Worm (Caenorhabditis elegans) whole organism, dauer: ENCODE data around the gene mbl-1.

ENCODE experiments used
- unc-62 ChIP-seq: sonication (generic microtip); optimal IDR thresholded peaks from 2 replicates; lab custom pipeline; 2017; ENCODE audit warnings: missing biosample characterization, missing genetic modification reagents, missing genetic modification characterization

The mbl-1 gene

ce11 chrX:16976043-16976442, 2.4 kb upstream of the mbl-1 start, which contains the start of gene F52G3.5:
Gene F52G3.5 (minus strand): TSS chrX:16976143.
- TF ChIP-seq unc-62 (GFP tag; lab: Kevin White, UChicago), result no peak

ce11 chrX:16988367-16988766, 10.0 kb downstream of the mbl-1 start:
- no peak for TF ChIP-seq unc-62 (GFP tag; lab: Kevin White, UChicago)

- TF ChIP-seq unc-62 (GFP tag; lab: Kevin White, UChicago), result no peak
These were observed 13.0 kb downstream of the mbl-1 start for ce11 chrX:16991437-16991836.

- TF ChIP-seq unc-62 (GFP tag; lab: Kevin White, UChicago), result no peak
These were observed 15.1 kb downstream of the mbl-1 start for ce11 chrX:16993524-16993923.

ce11 chrX:16994417-16994816, 16.0 kb downstream of the mbl-1 start:
- TF ChIP-seq unc-62 (GFP tag; lab: Kevin White, UChicago), result no peak

ce11 chrX:16995149-16995885, 16.9 kb downstream of the mbl-1 start:
- TF ChIP-seq unc-62 (GFP tag; lab: Kevin White, UChicago), result no peak

ce11 chrX:16995886-16996283, 17.5 kb downstream of the mbl-1 start:
- TF ChIP-seq unc-62 (GFP tag; lab: Kevin White, UChicago), result no peak

- no peak for TF ChIP-seq unc-62 (GFP tag; lab: Kevin White, UChicago)
These were observed 19.6 kb downstream of the mbl-1 start for ce11 chrX:16998003-16998402.

- no peak for TF ChIP-seq unc-62 (GFP tag; lab: Kevin White, UChicago)
These were observed 20.6 kb downstream of the mbl-1 start for ce11 chrX:16998981-16999380.

ce11 chrX:16999649-17000048, 21.2 kb downstream of the mbl-1 start:
- TF ChIP-seq unc-62 (GFP tag; lab: Kevin White, UChicago), result no peak

ce11 chrX:17002149-17002548, 23.7 kb downstream of the mbl-1 start:
- TF ChIP-seq unc-62 (GFP tag; lab: Kevin White, UChicago), result no peak

- TF ChIP-seq unc-62 (GFP tag; lab: Kevin White, UChicago), result no peak
These were observed 25.2 kb downstream of the mbl-1 start for ce11 chrX:17003473-17004123.

- TF ChIP-seq unc-62 (GFP tag; lab: Kevin White, UChicago), result no peak
These were observed 28.4 kb downstream of the mbl-1 start for ce11 chrX:17006843-17007242.

- TF ChIP-seq unc-62 (GFP tag; lab: Kevin White, UChicago), result no peak
These were observed 34.8 kb downstream of the mbl-1 start, which contains the start of gene F35B3.3 for ce11 chrX:17013162-17013561. Gene F35B3.3 (plus strand): TSS chrX:17013462.

- TF ChIP-seq unc-62 (GFP tag; lab: Kevin White, UChicago), result no peak
These were observed 40.7 kb downstream of the mbl-1 start for ce11 chrX:17019098-17019497.

ce11 chrX:17020858-17021257, 42.5 kb downstream of the mbl-1 start, which contains the start of gene F35B3.4:
Gene F35B3.4 (minus strand): TSS chrX:17020958.
- TF ChIP-seq unc-62 (GFP tag; lab: Kevin White, UChicago), result no peak
